Fruit fly (Drosophila melanogaster) whole organism, prepupa: Measurements from ENCODE around the gene Kdm5.

Experiments
- CG10669 ChIP-seq: fragments of 200-800 bp; sonication (Bioruptor generic); optimal IDR thresholded peaks from 3 replicates; lab custom pipeline; 2018; ENCODE audit warnings: missing biosample characterization, mild to moderate bottlenecking, missing genetic modification characterization, moderate library complexity
- CG15336 ChIP-seq: fragments of 200-800 bp; sonication (Bioruptor generic); IDR thresholded peaks from 2 replicates; pipeline ENCODE4 v1.3.6; 2022; ENCODE audit warnings: missing biosample characterization, missing genetic modification characterization
- CG1621 ChIP-seq: fragments of 200-800 bp; sonication (Bioruptor generic); optimal IDR thresholded peaks from 3 replicates; lab custom pipeline; 2018; ENCODE audit warnings: missing biosample characterization, mild to moderate bottlenecking, missing genetic modification characterization
- CG6854 ChIP-seq: fragments of 200-800 bp; sonication (Bioruptor generic); optimal IDR thresholded peaks from 2 replicates; lab custom pipeline; 2017; ENCODE audit warnings: missing biosample characterization, mild to moderate bottlenecking, missing genetic modification characterization
- CG8319 ChIP-seq: fragments of 200-800 bp; sonication (Bioruptor generic); optimal IDR thresholded peaks from 3 replicates; lab custom pipeline; 2016; ENCODE audit warnings: missing biosample characterization, missing genetic modification characterization
- Hr39 ChIP-seq: fragments of 200-800 bp; sonication (Bioruptor generic); optimal IDR thresholded peaks from 2 replicates; lab custom pipeline; 2016; ENCODE audit warnings: missing biosample characterization, missing genetic modification characterization
- Met ChIP-seq: fragments of 200-800 bp; sonication (Bioruptor generic); optimal IDR thresholded peaks from 3 replicates; lab custom pipeline; 2016; ENCODE audit warnings: missing biosample characterization, missing genetic modification characterization
- Sox15 ChIP-seq: fragments of 200-800 bp; sonication (Bioruptor generic); optimal IDR thresholded peaks from 3 replicates; lab custom pipeline; 2016; ENCODE audit warnings: missing biosample characterization, missing genetic modification characterization
- achi ChIP-seq: fragments of 200-800 bp; sonication (Bioruptor generic); optimal IDR thresholded peaks from 3 replicates; lab custom pipeline; 2016; ENCODE audit warnings: missing biosample characterization, missing genetic modification characterization
- pdm3 ChIP-seq: fragments of 200-800 bp; sonication (Bioruptor generic); optimal IDR thresholded peaks from 3 replicates; lab custom pipeline; 2016; ENCODE audit warnings: missing biosample characterization, missing genetic modification characterization
- svp ChIP-seq: fragments of 200-800 bp; sonication (Bioruptor generic); peaks from one replicate; lab custom pipeline; 2016; ENCODE audit warnings: missing biosample characterization, missing genetic modification characterization

dm6 chr2L:5946728-5947127, 52.6 kb downstream of the Kdm5 start:
- TF ChIP-seq CG10669 = no peak
- no peak for TF ChIP-seq achi
- no peak for TF ChIP-seq Met
- no peak for TF ChIP-seq CG1621 (tag; lab: Kevin White, UChicago)
- no peak for TF ChIP-seq CG15336 (GFP tag; lab: Robert Waterston, UW)
- no peak for TF ChIP-seq CG6854 (GFP tag; lab: Kevin White, UChicago)
- no peak for TF ChIP-seq pdm3 (GFP tag; lab: Kevin White, UChicago)
- TF ChIP-seq svp (GFP tag; lab: Kevin White, UChicago) = no peak
- TF ChIP-seq CG8319 = no peak
- no peak for TF ChIP-seq Sox15 (GFP tag; lab: Kevin White, UChicago)
- TF ChIP-seq Hr39 (GFP tag; lab: Kevin White, UChicago) = no peak
